Worm (Caenorhabditis elegans) whole organism, late embryonic: ENCODE data around the gene C36C5.12.

Source experiments
- C08G9.2 ChIP-seq: sonication (generic microtip); optimal IDR thresholded peaks from 2 replicates; lab custom pipeline; 2016; ENCODE audit warnings: mild to moderate bottlenecking, missing genetic modification characterization, moderate library complexity, missing compliant biosample characterization
- F13H6.1 ChIP-seq: sonication (generic microtip); optimal IDR thresholded peaks from 2 replicates; lab custom pipeline; 2016; ENCODE audit warnings: missing genetic modification characterization, missing compliant biosample characterization
- T23F11.4 ChIP-seq: fragments of 200-800 bp; sonication (Bioruptor generic); optimal IDR thresholded peaks from 2 replicates; lab custom pipeline; 2018; ENCODE audit warnings: mild to moderate bottlenecking, missing genetic modification characterization, missing compliant biosample characterization
- Y22D7AL.16 ChIP-seq: sonication (generic microtip); optimal IDR thresholded peaks from 2 replicates; lab custom pipeline; 2016; ENCODE audit warnings: missing genetic modification characterization, missing compliant biosample characterization
- ama-1 ChIP-seq: fragments of 150-350 bp; optimal IDR thresholded peaks from 2 replicates; lab custom pipeline; 2014
- ceh-14 ChIP-seq: sonication (generic microtip); optimal IDR thresholded peaks from 2 replicates; lab custom pipeline; 2016; ENCODE audit warnings: missing genotype, missing genetic modification characterization, missing compliant biosample characterization
- ceh-18 ChIP-seq: sonication (generic microtip); optimal IDR thresholded peaks from 2 replicates; lab custom pipeline; 2016; ENCODE audit warnings: missing genetic modification characterization, missing compliant biosample characterization
- ceh-2 ChIP-seq: sonication (generic microtip); optimal IDR thresholded peaks from 2 replicates; lab custom pipeline; 2016; ENCODE audit warnings: missing genotype, missing genetic modification characterization, missing compliant biosample characterization
- ceh-22 ChIP-seq: sonication (generic microtip); optimal IDR thresholded peaks from 2 replicates; lab custom pipeline; 2017; ENCODE audit warnings: missing biosample characterization, missing genetic modification characterization
- ceh-30 ChIP-seq: fragments of 150-350 bp; optimal IDR thresholded peaks from 2 replicates; lab custom pipeline; 2014; ENCODE audit warnings: missing biosample characterization, missing genetic modification characterization
- ceh-45 ChIP-seq: fragments of 200-800 bp; sonication (Bioruptor generic); IDR thresholded peaks from 2 replicates; pipeline ENCODE4 v1.3.6; 2022; ENCODE audit warnings: missing genetic modification reagents, missing genetic modification characterization, missing compliant biosample characterization
- ceh-9 ChIP-seq: sonication (generic microtip); optimal IDR thresholded peaks from 2 replicates; lab custom pipeline; 2016; ENCODE audit warnings: mild to moderate bottlenecking, missing genetic modification characterization, inconsistent platforms, missing compliant biosample characterization
- che-1 ChIP-seq: sonication (generic microtip); optimal IDR thresholded peaks from 2 replicates; lab custom pipeline; 2016; ENCODE audit warnings: mild to moderate bottlenecking, missing genetic modification characterization, missing compliant biosample characterization
- dve-1 ChIP-seq: sonication (generic microtip); optimal IDR thresholded peaks from 2 replicates; lab custom pipeline; 2017; ENCODE audit warnings: antibody characterized with exemption, mild to moderate bottlenecking, missing genetic modification characterization, missing compliant biosample characterization
- elt-4 ChIP-seq: sonication (generic microtip); optimal IDR thresholded peaks from 2 replicates; lab custom pipeline; 2016; ENCODE audit warnings: missing genetic modification characterization, missing compliant biosample characterization
- fax-1 ChIP-seq: sonication (generic microtip); optimal IDR thresholded peaks from 2 replicates; lab custom pipeline; 2016; ENCODE audit warnings: missing genotype, missing genetic modification characterization, missing compliant biosample characterization
- fkh-6 ChIP-seq: sonication (generic microtip); optimal IDR thresholded peaks from 2 replicates; lab custom pipeline; 2016; ENCODE audit warnings: missing genetic modification characterization, missing compliant biosample characterization
- gmeb-2 ChIP-seq: sonication (generic microtip); optimal IDR thresholded peaks from 2 replicates; lab custom pipeline; 2016; ENCODE audit warnings: missing genetic modification characterization, inconsistent platforms, missing compliant biosample characterization
- hlh-15 ChIP-seq: sonication (generic microtip); optimal IDR thresholded peaks from 2 replicates; lab custom pipeline; 2016; ENCODE audit warnings: missing genetic modification characterization, missing compliant biosample characterization
- hlh-30 ChIP-seq: sonication (generic microtip); optimal IDR thresholded peaks from 2 replicates; lab custom pipeline; 2017; ENCODE audit warnings: antibody characterized with exemption, missing genetic modification characterization, missing compliant biosample characterization; ENCODE audit not compliant: insufficient read depth
- hlh-6 ChIP-seq: sonication (generic microtip); optimal IDR thresholded peaks from 2 replicates; lab custom pipeline; 2016; ENCODE audit warnings: missing genotype, missing genetic modification characterization, missing compliant biosample characterization
- hlh-8 ChIP-seq: sonication (generic microtip); optimal IDR thresholded peaks from 2 replicates; lab custom pipeline; 2016; ENCODE audit warnings: missing genotype, missing genetic modification characterization, missing compliant biosample characterization
- lim-6 ChIP-seq: sonication (generic microtip); optimal IDR thresholded peaks from 2 replicates; lab custom pipeline; 2016; ENCODE audit warnings: missing genetic modification characterization, missing compliant biosample characterization
- nfya-1 ChIP-seq: sonication (generic microtip); optimal IDR thresholded peaks from 2 replicates; lab custom pipeline; 2017; ENCODE audit warnings: missing genetic modification characterization, mild to moderate bottlenecking, missing compliant biosample characterization, antibody characterized with exemption, moderate library complexity
- nhr-232 ChIP-seq: sonication (generic microtip); optimal IDR thresholded peaks from 2 replicates; lab custom pipeline; 2016; ENCODE audit warnings: missing genetic modification characterization, missing compliant biosample characterization
- npax-4 ChIP-seq: sonication (generic microtip); optimal IDR thresholded peaks from 2 replicates; lab custom pipeline; 2016; ENCODE audit warnings: missing genetic modification characterization, missing compliant biosample characterization
- pag-3 ChIP-seq: sonication (generic microtip); optimal IDR thresholded peaks from 2 replicates; lab custom pipeline; 2016; ENCODE audit warnings: missing compliant biosample characterization, missing genetic modification characterization, borderline replicate concordance
- pat-9 ChIP-seq: fragments of 200-800 bp; sonication (Bioruptor generic); optimal IDR thresholded peaks from 2 replicates; lab custom pipeline; 2018; ENCODE audit warnings: mild to moderate bottlenecking, missing genetic modification characterization, moderate library complexity, missing compliant biosample characterization
- pax-1 ChIP-seq: fragments of 150-350 bp; optimal IDR thresholded peaks from 2 replicates; lab custom pipeline; 2014; ENCODE audit warnings: missing biosample characterization, missing genetic modification characterization
- pha-2 ChIP-seq: sonication (generic microtip); optimal IDR thresholded peaks from 2 replicates; lab custom pipeline; 2017; ENCODE audit warnings: mild to moderate bottlenecking, missing genetic modification characterization, missing compliant biosample characterization
- pha-4 ChIP-seq: fragments of 150-350 bp; optimal IDR thresholded peaks from 2 replicates; lab custom pipeline; 2018; ENCODE audit warnings: missing biosample characterization, missing genetic modification reagents, missing genetic modification characterization
- pqm-1 ChIP-seq: sonication (generic microtip); optimal IDR thresholded peaks from 2 replicates; lab custom pipeline; 2016; ENCODE audit warnings: missing genetic modification characterization, missing compliant biosample characterization
- rnt-1 ChIP-seq: sonication (generic microtip); optimal IDR thresholded peaks from 2 replicates; lab custom pipeline; 2016; ENCODE audit warnings: missing genetic modification characterization, missing compliant biosample characterization
- sdc-2 ChIP-seq: sonication (generic microtip); optimal IDR thresholded peaks from 2 replicates; lab custom pipeline; 2016; ENCODE audit warnings: missing genotype, missing genetic modification characterization, missing compliant biosample characterization
- syd-9 ChIP-seq: sonication (generic microtip); optimal IDR thresholded peaks from 2 replicates; lab custom pipeline; 2016; ENCODE audit warnings: mild to moderate bottlenecking, missing genetic modification characterization, moderate library complexity, missing compliant biosample characterization
- tbx-2 ChIP-seq: sonication (generic microtip); optimal IDR thresholded peaks from 2 replicates; lab custom pipeline; 2016; ENCODE audit warnings: missing genetic modification characterization, missing compliant biosample characterization
- tbx-7 ChIP-seq: sonication (generic microtip); optimal IDR thresholded peaks from 2 replicates; lab custom pipeline; 2016; ENCODE audit warnings: missing genotype, missing genetic modification characterization, missing compliant biosample characterization
- ttx-3 ChIP-seq: sonication (generic microtip); optimal IDR thresholded peaks from 2 replicates; lab custom pipeline; 2016; ENCODE audit warnings: missing genetic modification reagents, missing genetic modification characterization, missing compliant biosample characterization
- unc-55 ChIP-seq: sonication (generic microtip); optimal IDR thresholded peaks from 2 replicates; lab custom pipeline; 2017; ENCODE audit warnings: missing biosample characterization, missing genetic modification reagents, missing genetic modification characterization
- zip-5 ChIP-seq: sonication (generic microtip); optimal IDR thresholded peaks from 2 replicates; lab custom pipeline; 2016; ENCODE audit warnings: missing genetic modification characterization, missing compliant biosample characterization
- ztf-16 ChIP-seq: sonication (generic microtip); optimal IDR thresholded peaks from 2 replicates; lab custom pipeline; 2017; ENCODE audit warnings: missing genetic modification characterization, missing compliant biosample characterization

C36C5.12 gene

DNA sequence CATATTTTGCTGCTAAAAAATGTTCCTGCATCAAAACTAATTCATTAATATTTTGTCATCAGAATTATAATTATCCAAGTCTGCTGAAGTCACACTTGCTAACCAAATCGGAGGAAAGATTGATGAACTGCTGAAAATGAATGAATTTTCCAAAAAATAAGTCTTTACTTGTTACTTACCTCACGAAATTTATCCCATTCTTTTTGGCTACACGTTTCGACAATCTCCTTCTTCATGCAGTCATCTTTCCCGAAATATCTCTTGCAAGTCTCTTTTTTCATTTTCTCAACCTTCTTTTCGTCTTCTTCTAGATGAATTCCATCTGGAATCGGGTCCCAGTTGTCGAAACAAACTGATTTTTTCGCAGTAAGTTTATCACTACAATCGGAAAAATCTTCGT lies 773 bp downstream of the C36C5.12 start:
- no peak for TF ChIP-seq pha-2 (tag; lab: Kevin White, UChicago)
- no peak for TF ChIP-seq C08G9.2
- no peak for TF ChIP-seq pqm-1
- no peak for TF ChIP-seq pat-9
- TF ChIP-seq hlh-30, result no peak
- no peak for TF ChIP-seq ttx-3 (tag; lab: Kevin White, UChicago)
- no peak for TF ChIP-seq ceh-18
- no peak for TF ChIP-seq che-1
- TF ChIP-seq ceh-45 (GFP tag; lab: Robert Waterston, UW), result no peak
- TF ChIP-seq syd-9 (tag; lab: Kevin White, UChicago), result no peak
- TF ChIP-seq gmeb-2 (tag; lab: Kevin White, UChicago), result no peak
- no peak for TF ChIP-seq ceh-9
- no peak for TF ChIP-seq lim-6 (tag; lab: Kevin White, UChicago)
- TF ChIP-seq nhr-232 (tag; lab: Kevin White, UChicago), result no peak
- TF ChIP-seq ztf-16 (tag; lab: Kevin White, UChicago), result no peak
- no peak for TF ChIP-seq ceh-2 (tag; lab: Kevin White, UChicago)
- no peak for TF ChIP-seq fax-1
- TF ChIP-seq tbx-7, result no peak
- TF ChIP-seq ceh-14, result no peak

DNA sequence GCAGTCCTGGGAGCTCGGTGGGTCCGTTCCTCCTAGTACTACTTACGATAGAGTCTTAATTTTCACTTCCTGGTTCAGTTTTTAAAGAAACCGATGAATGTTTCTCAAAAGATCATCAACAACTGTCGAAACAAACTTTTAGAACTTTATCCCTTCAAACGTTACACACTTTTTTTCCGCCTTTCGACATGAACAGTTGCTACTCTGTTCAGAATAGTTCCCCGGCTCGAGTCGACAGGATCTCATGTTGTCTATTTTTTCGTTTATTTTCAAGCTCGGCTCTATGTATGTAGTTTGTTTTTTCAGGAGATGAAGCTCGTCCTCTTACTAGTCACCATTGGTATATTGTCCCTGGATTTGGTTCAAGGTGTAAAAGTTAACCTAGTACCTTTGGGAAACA lies 2.4 kb downstream of the C36C5.12 start, which contains the start of gene exh-1:
TSS of gene exh-1 (plus strand) at position 301 of the 400 bp plus-strand sequence.
- TF ChIP-seq npax-4, result no peak
- no peak for TF ChIP-seq T23F11.4
- no peak for TF ChIP-seq hlh-6 (tag; lab: Kevin White, UChicago)
- TF ChIP-seq syd-9 (tag; lab: Kevin White, UChicago), result no peak
- TF ChIP-seq hlh-8 (tag; lab: Kevin White, UChicago), result no peak
- TF ChIP-seq F13H6.1 (tag; lab: Kevin White, UChicago), result no peak
- no peak for TF ChIP-seq tbx-2 (tag; lab: Kevin White, UChicago)
- TF ChIP-seq nhr-232 (tag; lab: Kevin White, UChicago), result no peak
- no peak for TF ChIP-seq ceh-2 (tag; lab: Kevin White, UChicago)
- no peak for TF ChIP-seq fkh-6 (tag; lab: Kevin White, UChicago)
- no peak for TF ChIP-seq dve-1 (tag; lab: Kevin White, UChicago)
- no peak for TF ChIP-seq sdc-2 (tag; lab: Kevin White, UChicago)
- TF ChIP-seq zip-5 (tag; lab: Kevin White, UChicago), result no peak
- TF ChIP-seq ama-1, result no peak
- no peak for TF ChIP-seq elt-4 (tag; lab: Kevin White, UChicago)
- TF ChIP-seq hlh-15 (tag; lab: Kevin White, UChicago), result no peak
- no peak for TF ChIP-seq fax-1

DNA sequence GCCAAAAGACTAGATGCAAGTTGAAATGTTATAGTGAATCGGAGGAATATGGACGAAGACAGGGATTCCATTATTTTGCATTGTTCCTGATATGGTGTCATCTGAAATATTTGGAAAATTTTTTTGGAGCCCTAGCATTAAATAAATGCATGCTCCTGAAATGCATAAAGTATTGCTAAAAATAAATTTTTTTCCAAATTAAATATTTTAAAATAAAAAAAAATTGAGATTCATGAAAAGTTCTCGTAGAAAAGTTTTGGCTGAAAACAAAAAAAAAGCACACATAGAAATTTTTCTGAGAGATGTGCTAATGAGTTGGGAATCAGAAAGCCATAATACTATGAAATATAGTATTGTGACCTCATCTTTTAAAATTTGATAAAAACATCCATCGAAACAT lies 4.1 kb downstream of the C36C5.12 start, which contains the start of gene srab-7:
TSS of gene srab-7 (minus strand) at position 101 of the 400 bp plus-strand sequence.
- TF ChIP-seq nhr-232 (tag; lab: Kevin White, UChicago) (no peak), ceh-45 (GFP tag; lab: Robert Waterston, UW) (no peak), rnt-1 (no peak), hlh-30 (no peak), pat-9 (no peak), hlh-15 (tag; lab: Kevin White, UChicago) (no peak)

DNA sequence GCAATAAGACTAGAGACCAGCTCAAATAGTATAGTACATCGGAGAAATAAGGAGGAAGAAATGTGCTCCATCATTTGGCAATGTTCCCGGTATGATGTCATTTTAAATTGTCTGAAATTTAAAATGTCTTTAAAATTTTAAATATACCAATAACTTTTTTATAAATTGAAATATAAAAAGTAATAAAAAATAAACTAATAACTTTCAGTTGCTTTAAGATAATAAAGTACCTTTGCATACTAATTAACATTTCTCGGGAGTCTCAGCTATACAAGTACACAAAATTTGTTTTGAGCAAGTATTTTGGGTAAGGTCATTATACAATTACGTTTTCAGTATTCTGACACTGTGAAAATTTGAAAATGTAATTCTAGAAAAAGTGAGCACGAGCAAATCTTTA lies 7.3 kb downstream of the C36C5.12 start, which contains the start of gene srab-6:
TSS of gene srab-6 (minus strand) at position 101 of the 400 bp plus-strand sequence.
- TF ChIP-seq ceh-9 (no peak), pax-1 (no peak), ceh-14 (no peak), C08G9.2 (no peak), ceh-22 (no peak), Y22D7AL.16 (tag; lab: Kevin White, UChicago) (no peak), hlh-6 (tag; lab: Kevin White, UChicago) (no peak), pag-3 (tag; lab: Kevin White, UChicago) (no peak), ceh-30 (tag; lab: Kevin White, UChicago) (no peak), unc-55 (no peak), tbx-2 (tag; lab: Kevin White, UChicago) (no peak), nfya-1 (tag; lab: Kevin White, UChicago) (no peak), pat-9 (no peak), pha-4 (no peak), pqm-1 (no peak), syd-9 (tag; lab: Kevin White, UChicago) (no peak)
